Worm (Caenorhabditis elegans): ENCODE measurements around the gene tag-30.
"Not testable (repeated sequence)": the region's sequence is repeated elsewhere in the genome, so short reads cannot be mapped to it uniquely, and the experiment has no call there.

Gene tag-30

DNA sequence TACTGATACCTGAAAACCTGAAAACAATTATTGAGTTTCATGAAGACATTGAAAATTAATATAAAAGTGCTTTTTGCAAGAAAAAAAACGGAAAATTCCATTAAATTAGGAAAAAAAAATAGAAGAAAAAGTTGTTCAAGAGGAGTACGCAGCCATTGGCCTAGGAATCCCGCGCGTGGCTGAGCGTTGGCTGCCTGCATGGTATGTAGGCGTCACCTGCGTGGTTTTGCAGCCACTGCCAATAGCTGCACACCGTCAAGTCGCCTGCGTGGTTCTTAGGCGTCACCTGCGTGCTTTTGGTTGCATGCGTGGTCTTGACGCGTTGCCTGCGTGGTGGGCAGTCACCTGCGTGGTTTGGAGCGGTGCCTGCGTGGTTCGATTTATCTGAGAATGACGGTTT lies 26.9 kb downstream of the tag-30 start, which contains the start of gene M117.6:
M117.6 (minus strand) TSS at position 101 of the 400 bp plus-strand sequence.
- TF ChIP-seq C08G9.2, eyg-1, hlh-15 (tag; optimal IDR thresholded peaks at IDR 0.05): not testable (repeated sequence)

DNA sequence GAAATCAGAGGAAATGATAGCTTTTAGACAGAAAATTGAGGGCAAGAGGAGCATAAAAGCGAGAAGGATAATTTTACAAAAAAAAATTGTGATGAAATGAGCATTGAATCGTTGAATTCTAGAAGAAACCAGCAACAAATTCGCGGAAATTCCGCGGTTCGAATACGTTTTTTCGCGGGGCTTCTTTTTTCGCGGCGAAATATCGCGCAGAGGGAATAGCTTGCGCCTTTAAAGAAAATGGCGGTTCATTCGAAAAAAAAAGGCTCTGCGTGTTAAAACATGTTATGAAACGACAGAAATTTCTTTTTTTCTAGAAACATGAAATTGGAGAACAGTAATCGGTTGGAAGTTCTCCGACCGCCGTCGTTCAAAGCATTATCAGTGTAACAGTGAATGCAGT lies 32.5 kb downstream of the tag-30 start:
- TF ChIP-seq nfya-1 (tag; optimal IDR thresholded peaks at IDR 0.05) (peak; percentile 13), zip-5 (tag; optimal IDR thresholded peaks at IDR 0.05) (no peak), ceh-19 (GFP tag; optimal IDR thresholded peaks at IDR 0.05) (no peak), ceh-24 (tag; optimal IDR thresholded peaks at IDR 0.05) (no peak), ceh-14 (tag; optimal IDR thresholded peaks at IDR 0.05) (no peak), gmeb-2 (tag; optimal IDR thresholded peaks at IDR 0.05) (no peak)

DNA sequence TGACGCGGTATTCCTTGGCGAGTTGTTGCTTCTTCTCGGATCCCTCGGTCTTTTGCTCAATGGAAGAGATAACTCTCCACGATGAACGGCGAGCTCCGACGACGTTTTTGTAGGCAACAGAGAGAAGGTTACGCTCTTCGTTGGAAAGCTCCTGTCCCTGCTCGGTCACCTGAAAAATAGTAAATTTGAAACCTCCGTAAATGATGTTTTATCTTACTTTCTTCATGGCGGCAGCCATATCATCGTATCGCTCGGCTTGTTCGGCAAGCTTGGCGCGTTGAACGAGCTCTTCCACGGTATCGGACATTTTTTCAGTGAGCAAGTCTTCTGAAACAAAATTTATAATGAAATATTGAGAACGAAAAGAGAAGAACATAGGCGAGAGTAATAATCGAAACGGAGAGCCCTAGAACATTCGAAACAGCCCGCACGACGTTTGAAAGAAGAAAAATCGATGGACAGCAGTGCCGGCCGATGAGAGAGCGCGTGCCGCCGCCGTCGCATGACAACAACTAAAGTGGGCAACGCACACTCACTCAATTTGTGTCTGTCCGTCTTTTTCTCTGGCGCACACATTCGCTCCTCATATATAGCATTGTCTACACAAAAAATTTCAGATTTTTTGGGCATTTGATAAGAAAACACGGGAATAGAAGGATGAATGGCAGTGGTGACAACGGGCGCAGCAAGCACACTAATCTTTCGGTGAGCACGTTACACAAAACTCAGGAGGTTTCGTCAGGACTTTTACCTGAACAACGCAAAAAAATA lies 33.2 kb downstream of the tag-30 start, which contains the start of the genes par-5 and M117.3:
par-5 (minus strand) TSS at position 334 of the 771 bp plus-strand sequence.
M117.3 (plus strand) TSS at position 616 of the 771 bp plus-strand sequence.
- TF ChIP-seq pat-9 (tag; optimal IDR thresholded peaks at IDR 0.05) (no peak), ceh-14 (tag; optimal IDR thresholded peaks at IDR 0.05) (peak; percentile 53), syd-9 (tag; optimal IDR thresholded peaks at IDR 0.05) (peak; percentile 2), unc-86 (tag; optimal IDR thresholded peaks at IDR 0.05) (no peak), ama-1 (optimal IDR thresholded peaks at IDR 0.05) (no peak), ahr-1 (tag; optimal IDR thresholded peaks at IDR 0.05) (no peak), pqm-1 (tag; optimal IDR thresholded peaks at IDR 0.05) (peak; percentile 20), elt-2 (tag; optimal IDR thresholded peaks at IDR 0.05) (peak; percentile 1), dve-1 (tag; optimal IDR thresholded peaks at IDR 0.05) (peak; percentile 24), pros-1 (tag; optimal IDR thresholded peaks at IDR 0.05) (no peak), hlh-8 (tag; optimal IDR thresholded peaks at IDR 0.05) (peak; percentile 1), ceh-48 (tag; optimal IDR thresholded peaks at IDR 0.05) (peak; percentile 98), tbx-2 (tag; optimal IDR thresholded peaks at IDR 0.05) (peak; percentile 36), lim-6 (tag; optimal IDR thresholded peaks at IDR 0.05) (no peak), T23F11.4 (GFP tag; optimal IDR thresholded peaks at IDR 0.05) (no peak), nfya-1 (tag; optimal IDR thresholded peaks at IDR 0.05) (peak; percentile 61), ceh-34 (tag; optimal IDR thresholded peaks at IDR 0.05) (peak; percentile 15), madf-2 (tag; optimal IDR thresholded peaks at IDR 0.05) (peak; percentile 19), Y22D7AL.16 (tag; optimal IDR thresholded peaks at IDR 0.05) (no peak), F13H6.1 (tag; optimal IDR thresholded peaks at IDR 0.05) (no peak), pha-2 (tag; optimal IDR thresholded peaks at IDR 0.05) (no peak), ceh-31 (tag; optimal IDR thresholded peaks at IDR 0.05) (peak; percentile 79), nhr-232 (tag; optimal IDR thresholded peaks at IDR 0.05) (no peak), fkh-10 (GFP tag; optimal IDR thresholded peaks at IDR 0.05) (no peak), unc-55 (GFP tag; optimal IDR thresholded peaks at IDR 0.05) (no peak), elt-4 (tag; optimal IDR thresholded peaks at IDR 0.05) (no peak), ref-2 (tag; optimal IDR thresholded peaks at IDR 0.05) (peak; percentile 49), ets-4 (tag; optimal IDR thresholded peaks at IDR 0.05) (no peak), hlh-30 (tag; optimal IDR thresholded peaks at IDR 0.05; ENCODE audit: insufficient read depth) (peak; percentile 92), sox-2 (GFP tag; IDR thresholded peaks at IDR 0.05) (no peak), unc-42 (tag; optimal IDR thresholded peaks at IDR 0.05) (peak; percentile 80), hlh-6 (tag; optimal IDR thresholded peaks at IDR 0.05) (no peak)
